Worm (Caenorhabditis elegans): ENCODE measurements around the gene M117.3.

The M117.3 gene

ce11 chrIV:11821591-11822361, at the start of gene M117.3, which contains the start of gene par-5 (continued):
- TF ChIP-seq attf-4 (tag; optimal IDR thresholded peaks at IDR 0.05) (no peak), vab-7 (GFP tag; IDR thresholded peaks at IDR 0.05) (peak; percentile 63), Y5F2A.4 (GFP tag; optimal IDR thresholded peaks at IDR 0.05) (no peak), ctbp-1 (GFP tag; IDR thresholded peaks at IDR 0.05) (peak; percentile 95), ces-1 (GFP tag; optimal IDR thresholded peaks at IDR 0.05) (peak; percentile 10), nhr-48 (tag; optimal IDR thresholded peaks at IDR 0.05) (peak; percentile 48), php-3 (GFP tag; IDR thresholded peaks at IDR 0.05) (0 out of 2 replicates have a peak, but pooled peaks have one; percentile 6), mdl-1 (tag; optimal IDR thresholded peaks at IDR 0.05) (peak; percentile 54 to 94), ceh-20 (GFP tag; IDR thresholded peaks at IDR 0.05) (peak; percentile 76), lin-15B (tag; optimal IDR thresholded peaks at IDR 0.05) (no peak), cey-2 (tag; optimal IDR thresholded peaks at IDR 0.05; ENCODE audit: borderline replicate concordance, insufficient read depth) (no peak), set-16 (GFP tag; IDR thresholded peaks at IDR 0.05) (peak; percentile 65), nhr-28 (tag; optimal IDR thresholded peaks at IDR 0.05) (peak; percentile 83), sdz-12 (GFP tag; optimal IDR thresholded peaks at IDR 0.05) (no peak), ceh-82 (tag; optimal IDR thresholded peaks at IDR 0.05) (no peak), daf-19 (GFP tag; conservative IDR thresholded peaks at IDR 0.05) (no peak), dmd-9 (GFP tag; IDR thresholded peaks at IDR 0.05) (no peak), jun-1 (tag; optimal IDR thresholded peaks at IDR 0.05) (peak; percentile 3), dmd-6 (GFP tag; IDR thresholded peaks at IDR 0.05) (peak; percentile 86), dpl-1 (GFP tag; optimal IDR thresholded peaks at IDR 0.05) (peak; percentile 62), lin-29 (GFP tag; IDR thresholded peaks at IDR 0.05) (0 out of 2 replicates have a peak, but pooled peaks have one; percentile 7), ceh-62 (tag; optimal IDR thresholded peaks at IDR 0.05) (no peak), lin-1 (GFP tag; IDR thresholded peaks at IDR 0.05) (peak; percentile 68), unc-39 (tag; optimal IDR thresholded peaks at IDR 0.05) (no peak), nhr-76 (tag; optimal IDR thresholded peaks at IDR 0.05) (no peak), mxl-3 (GFP tag; optimal IDR thresholded peaks at IDR 0.05) (peak; percentile 81), unc-62 (GFP tag; optimal IDR thresholded peaks at IDR 0.05 in 1 of 2) (peak in 1 of 2 experiments; percentile 95), unc-62 (tag; optimal IDR thresholded peaks at IDR 0.05) (no peak), nhr-237 (tag; optimal IDR thresholded peaks at IDR 0.05) (no peak), Y75B8A.6 (GFP tag; IDR thresholded peaks at IDR 0.05) (no peak), zfp-3 (GFP tag; conservative IDR thresholded peaks at IDR 0.05) (0 out of 2 replicates have a peak, but pooled peaks have one; percentile 38), lim-7 (GFP tag; IDR thresholded peaks at IDR 0.05) (peak; percentile 64), nhr-6 (tag; optimal IDR thresholded peaks at IDR 0.05) (peak; percentile 24), nhr-11 (tag; optimal IDR thresholded peaks at IDR 0.05) (peak; percentile 76), fos-1 (tag; optimal IDR thresholded peaks at IDR 0.05) (no peak), zfp-2 (tag; optimal IDR thresholded peaks at IDR 0.05) (no peak), dve-1 (tag; optimal IDR thresholded peaks at IDR 0.05; ENCODE audit: insufficient read depth) (peak; percentile 90), nhr-10 (tag; optimal IDR thresholded peaks at IDR 0.05) (no peak), F44E2.7 (GFP tag; IDR thresholded peaks at IDR 0.05) (peak; percentile 71; the same call in 1 of the 2 replicates), ceh-28 (tag; optimal IDR thresholded peaks at IDR 0.05) (peak; percentile 68), pqm-1 (tag; optimal IDR thresholded peaks at IDR 0.05) (peak; percentile 48), F37D6.2 (tag; optimal IDR thresholded peaks at IDR 0.05) (peak; percentile 43), lin-38 (GFP tag; IDR thresholded peaks at IDR 0.05) (peak; percentile 60), rbr-2 (tag; optimal IDR thresholded peaks at IDR 0.05) (peak; percentile 67), F49E8.2 (tag; optimal IDR thresholded peaks at IDR 0.05; ENCODE audit: borderline replicate concordance) (no peak), hlh-11 (tag; optimal IDR thresholded peaks at IDR 0.05) (peak; percentile 92), ZK546.5 (tag; optimal IDR thresholded peaks at IDR 0.05) (no peak), tag-97 (GFP tag; IDR thresholded peaks at IDR 0.05) (no peak), daf-8 (GFP tag; IDR thresholded peaks at IDR 0.05) (no peak), mxl-2 (GFP tag; conservative IDR thresholded peaks at IDR 0.05) (peak; percentile 10; the same call in 1 of the 2 replicates)
